Worm (Caenorhabditis elegans) whole organism, L1 larva: ENCODE results near the gene pak-2.
A peak's percentile ranks its signal among the peaks of the same experiment; 100 is the strongest.

ENCODE experiments used
- Y116A8C.19 ChIP-seq: sonication (generic microtip); optimal IDR thresholded peaks from 2 replicates; lab custom pipeline; 2016; ENCODE audit warnings: missing compliant biosample characterization, missing genetic modification characterization, borderline replicate concordance
- aha-1 ChIP-seq: fragments of 150-350 bp; optimal IDR thresholded peaks from 2 replicates; lab custom pipeline; 2014; ENCODE audit warnings: missing biosample characterization, missing genetic modification characterization
- aly-2 ChIP-seq: fragments of 150-350 bp; optimal IDR thresholded peaks from 2 replicates; lab custom pipeline; 2014; ENCODE audit warnings: missing biosample characterization, missing genetic modification characterization
- ceh-8 ChIP-seq: fragments of 200-800 bp; sonication (Bioruptor generic); optimal IDR thresholded peaks from 2 replicates; lab custom pipeline; 2018; ENCODE audit warnings: mild to moderate bottlenecking, missing genetic modification characterization, moderate library complexity, missing compliant biosample characterization
- efl-1 ChIP-seq, 4 experiments: fragments of 150-350 bp; optimal IDR thresholded peaks in 3 of 4; peaks in 1 of 4; 1 replicate in 1 of 4; 2 replicates in 3 of 4; lab custom pipeline; 2014; ENCODE audit warnings: missing biosample characterization in 2 of 4, missing genetic modification characterization in 2 of 4, missing genetic modification reagents in 2 of 4
- fos-1 ChIP-seq: fragments of 150-350 bp; optimal IDR thresholded peaks from 2 replicates; lab custom pipeline; 2014; ENCODE audit warnings: missing biosample characterization, missing genetic modification characterization
- hlh-17 ChIP-seq: fragments of 200-800 bp; sonication (Bioruptor generic); optimal IDR thresholded peaks from 2 replicates; lab custom pipeline; 2018; ENCODE audit warnings: missing genetic modification characterization, mild to moderate bottlenecking, missing compliant biosample characterization, moderate library complexity, borderline replicate concordance
- jun-1 ChIP-seq: fragments of 150-350 bp; optimal IDR thresholded peaks from 2 replicates; lab custom pipeline; 2014; ENCODE audit warnings: missing biosample characterization, missing genetic modification reagents, missing genetic modification characterization
- mab-9 ChIP-seq: fragments of 200-800 bp; sonication (Bioruptor generic); IDR thresholded peaks from 2 replicates; pipeline ENCODE4 v1.3.6; 2022; ENCODE audit warnings: missing genetic modification reagents, missing genetic modification characterization, missing compliant biosample characterization
- nhr-19 ChIP-seq: fragments of 200-800 bp; sonication (Bioruptor generic); conservative IDR thresholded peaks from 2 replicates; pipeline ENCODE4 v1.3.6; 2022; ENCODE audit warnings: missing genetic modification characterization, missing compliant biosample characterization
- nhr-237 ChIP-seq: fragments of 150-350 bp; optimal IDR thresholded peaks from 2 replicates; lab custom pipeline; 2014; ENCODE audit warnings: missing biosample characterization, missing genetic modification characterization
- nhr-28 ChIP-seq: fragments of 150-350 bp; optimal IDR thresholded peaks from 2 replicates; lab custom pipeline; 2014; ENCODE audit warnings: missing biosample characterization, missing genetic modification characterization
- nhr-47 ChIP-seq: sonication (generic microtip); optimal IDR thresholded peaks from 2 replicates; lab custom pipeline; 2016; ENCODE audit warnings: mild to moderate bottlenecking, missing genetic modification characterization, moderate library complexity, missing compliant biosample characterization
- nhr-85 ChIP-seq: sonication (generic microtip); peaks from one replicate; lab custom pipeline; 2016; ENCODE audit warnings: missing genetic modification characterization, inconsistent platforms, missing compliant biosample characterization
- nhr-90 ChIP-seq: sonication (generic microtip); optimal IDR thresholded peaks from 2 replicates; lab custom pipeline; 2016; ENCODE audit warnings: mild to moderate bottlenecking, missing genetic modification characterization, missing compliant biosample characterization; ENCODE audit not compliant: poor library complexity
- pax-3 ChIP-seq: fragments of 200-800 bp; sonication (Bioruptor generic); optimal IDR thresholded peaks from 2 replicates; lab custom pipeline; 2018; ENCODE audit warnings: mild to moderate bottlenecking, missing genetic modification characterization, moderate library complexity, missing compliant biosample characterization
- snu-23 ChIP-seq: sonication (generic microtip); optimal IDR thresholded peaks from 2 replicates; lab custom pipeline; 2016; ENCODE audit warnings: missing genetic modification characterization, missing compliant biosample characterization
- swsn-7 ChIP-seq: sonication (generic microtip); optimal IDR thresholded peaks from 2 replicates; lab custom pipeline; 2016; ENCODE audit warnings: missing genetic modification characterization, missing compliant biosample characterization

The pak-2 gene

DNA sequence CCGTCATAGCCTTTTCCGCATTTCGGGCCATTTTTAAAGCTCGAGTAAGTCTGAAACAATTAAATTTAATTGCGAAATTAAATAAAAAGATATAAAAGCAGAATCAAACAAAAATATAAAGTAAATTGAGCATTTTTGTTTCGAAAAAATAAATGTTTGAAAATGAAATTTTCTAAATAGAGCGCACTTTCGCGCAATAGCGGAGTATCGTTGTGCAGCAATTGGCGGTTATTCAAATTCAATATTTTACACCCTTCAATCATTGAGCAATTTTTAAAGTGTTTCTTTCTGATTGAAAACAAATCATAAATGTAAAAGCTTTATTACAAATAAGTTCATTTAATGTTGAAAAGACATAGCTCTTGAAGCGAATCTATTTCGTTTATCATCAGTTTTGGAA lies 38.6 kb downstream of the pak-2 start, which contains the start of gene isy-1 (continued):
- TF ChIP-seq snu-23 (peak; percentile 80), jun-1 (tag; lab: Kevin White, UChicago) (peak; percentile 23), efl-1 (optimal IDR thresholded peaks at IDR 0.05; lab: Kevin White, UChicago) (peak; percentile 90 to 96), efl-1 (GFP tag; optimal IDR thresholded peaks at IDR 0.05 in 1 of 2; lab: Kevin White, UChicago) (peak; percentile 95 to 99), hlh-17 (no peak), mab-9 (GFP tag; lab: Robert Waterston, UW) (no peak)
- TF ChIP-seq, all 84 proteins: peak for 41

DNA sequence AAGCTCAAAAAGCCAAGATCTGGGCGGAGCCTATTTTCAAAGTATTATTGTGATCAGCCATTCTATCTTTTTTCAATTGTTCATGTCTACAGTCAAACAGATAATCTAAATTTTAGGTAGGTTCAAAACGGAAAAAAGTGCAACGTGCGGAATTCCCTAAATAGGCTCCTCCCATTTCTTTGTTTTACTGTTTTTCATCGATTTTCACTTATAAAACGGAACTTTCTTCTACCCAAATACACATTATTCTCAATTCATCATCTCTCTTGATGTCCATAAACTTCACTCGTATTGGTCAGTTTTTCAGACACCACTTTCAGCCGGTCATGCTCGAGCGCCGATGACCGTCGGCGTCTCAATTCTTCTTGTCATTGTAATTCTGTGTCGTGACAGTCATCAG lies 40.4 kb downstream of the pak-2 start, which contains the start of gene F53B7.7:
TSS of gene F53B7.7 (plus strand) at position 301 of the 400 bp plus-strand sequence.
- peak; percentile 53 for TF ChIP-seq nhr-85
- TF ChIP-seq swsn-7 (tag; lab: Kevin White, UChicago), result no peak
- TF ChIP-seq ceh-8, result no peak
- TF ChIP-seq nhr-19 (GFP tag; lab: Robert Waterston, UW), result no peak
- no peak for TF ChIP-seq Y116A8C.19 (tag; lab: Kevin White, UChicago)
- TF ChIP-seq aha-1 (tag; lab: Kevin White, UChicago), result no peak
- TF ChIP-seq fos-1, result no peak

DNA sequence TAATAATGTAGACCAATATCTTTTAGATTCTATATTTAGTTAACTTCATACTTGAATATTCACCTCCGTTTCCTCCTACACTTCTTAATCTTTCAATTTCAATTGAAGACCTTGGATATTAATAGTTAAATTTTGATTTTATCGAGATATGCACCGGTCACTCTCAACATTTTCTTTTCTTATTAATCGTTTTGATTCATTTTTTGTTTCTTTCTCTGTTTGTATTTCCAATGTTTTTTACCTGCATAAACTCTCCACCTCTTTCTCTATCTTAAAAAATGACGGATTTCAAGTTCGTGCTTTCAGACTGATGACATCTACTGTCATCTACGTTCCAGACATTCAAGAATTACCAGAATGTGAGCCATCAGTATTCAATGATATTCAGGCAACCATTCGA lies 47.4 kb downstream of the pak-2 start, which contains the start of gene frpr-9:
TSS of gene frpr-9 (plus strand) at position 301 of the 400 bp plus-strand sequence.
- TF ChIP-seq nhr-28 (tag; lab: Kevin White, UChicago), result no peak
- TF ChIP-seq nhr-237 (tag; lab: Kevin White, UChicago), result no peak
- no peak for TF ChIP-seq nhr-90 (tag; lab: Kevin White, UChicago)
- TF ChIP-seq pax-3, result no peak
- no peak for TF ChIP-seq aly-2 (tag; lab: Kevin White, UChicago)
- TF ChIP-seq nhr-47 (tag; lab: Kevin White, UChicago), result no peak
